Worm (Caenorhabditis elegans) whole organism, midembryonic: Measurements from ENCODE around the gene Y7A5A.13.

ENCODE experiments used
- T22C8.4 ChIP-seq: fragments of 200-800 bp; sonication (Bioruptor generic); IDR thresholded peaks from 2 replicates; pipeline ENCODE4 v1.3.6; 2022; ENCODE audit warnings: missing genetic modification characterization, missing compliant biosample characterization
- cog-1 ChIP-seq: sonication (generic microtip); optimal IDR thresholded peaks from 2 replicates; lab custom pipeline; 2016; ENCODE audit warnings: missing genetic modification characterization, missing compliant biosample characterization
- flt-1 ChIP-seq: fragments of 200-800 bp; sonication (Bioruptor generic); IDR thresholded peaks from 2 replicates; pipeline ENCODE4 v1.3.6; 2022; ENCODE audit warnings: missing genetic modification characterization, missing compliant biosample characterization
- klf-2 ChIP-seq: fragments of 200-800 bp; sonication (Bioruptor generic); conservative IDR thresholded peaks from 2 replicates; pipeline ENCODE4 v1.3.6; 2022; ENCODE audit warnings: missing genetic modification reagents, missing genetic modification characterization, missing compliant biosample characterization
- med-1 ChIP-seq: sonication (generic microtip); optimal IDR thresholded peaks from 2 replicates; lab custom pipeline; 2017; ENCODE audit warnings: missing genetic modification characterization, mild to moderate bottlenecking, missing compliant biosample characterization, antibody characterized with exemption, missing genetic modification reagents; ENCODE audit not compliant: insufficient read depth
- ref-1 ChIP-seq: fragments of 200-800 bp; sonication (Bioruptor generic); conservative IDR thresholded peaks from 2 replicates; pipeline ENCODE4 v1.3.6; 2022; ENCODE audit warnings: missing genetic modification reagents, missing genetic modification characterization, missing compliant biosample characterization
- tab-1 ChIP-seq: fragments of 200-800 bp; sonication (Bioruptor generic); IDR thresholded peaks from 2 replicates; pipeline ENCODE4 v1.3.6; 2022; ENCODE audit warnings: missing genetic modification characterization, missing compliant biosample characterization
- ztf-23 ChIP-seq: fragments of 200-800 bp; sonication (Bioruptor generic); IDR thresholded peaks from 2 replicates; pipeline ENCODE4 v1.3.6; 2022; ENCODE audit warnings: missing genetic modification reagents, missing genetic modification characterization, missing compliant biosample characterization
- ztf-29 ChIP-seq: fragments of 200-800 bp; sonication (Bioruptor generic); IDR thresholded peaks from 2 replicates; pipeline ENCODE4 v1.3.6; 2022; ENCODE audit warnings: missing genetic modification reagents, missing genetic modification characterization, missing compliant biosample characterization

Y7A5A.13 gene

ce11 chrX:15773262-15773908 is at the start of gene Y7A5A.13:
Y7A5A.13 (plus strand) TSS chrX:15773858.
- no peak for TF ChIP-seq T22C8.4 (GFP tag; lab: Robert Waterston, UW)
- no peak for TF ChIP-seq ztf-23
- no peak for TF ChIP-seq ztf-29 (GFP tag; lab: Robert Waterston, UW)
- no peak for TF ChIP-seq klf-2
- no peak for TF ChIP-seq flt-1 (GFP tag; lab: Robert Waterston, UW)
- no peak for TF ChIP-seq med-1 (GFP tag; lab: Kevin White, UChicago)
- no peak for TF ChIP-seq cog-1 (tag; lab: Kevin White, UChicago)
- no peak for TF ChIP-seq tab-1
- TF ChIP-seq ref-1: no peak

ce11 chrX:15724994-15725393 is 48.7 kb upstream of the Y7A5A.13 start:
- TF ChIP-seq flt-1 (GFP tag; lab: Robert Waterston, UW): no peak
- TF ChIP-seq cog-1 (tag; lab: Kevin White, UChicago): no peak
- no peak for TF ChIP-seq T22C8.4 (GFP tag; lab: Robert Waterston, UW)
- no peak for TF ChIP-seq ztf-23
- no peak for TF ChIP-seq med-1 (GFP tag; lab: Kevin White, UChicago)
- TF ChIP-seq ref-1: no peak
- TF ChIP-seq ztf-29 (GFP tag; lab: Robert Waterston, UW): no peak
- no peak for TF ChIP-seq tab-1
- TF ChIP-seq klf-2: no peak

ce11 chrX:15725566-15726173 is 48.0 kb upstream of the Y7A5A.13 start, which contains the start of gene lin-15B:
lin-15B (plus strand) TSS chrX:15726123.
- TF ChIP-seq ztf-29 (GFP tag; lab: Robert Waterston, UW) (no peak), T22C8.4 (GFP tag; lab: Robert Waterston, UW) (0 out of 2 replicates have a peak, but pooled peaks have one; percentile 25)

ce11 chrX:15730342-15730741 is 43.3 kb upstream of the Y7A5A.13 start:
- TF ChIP-seq T22C8.4 (GFP tag; lab: Robert Waterston, UW): no peak
- no peak for TF ChIP-seq cog-1 (tag; lab: Kevin White, UChicago)
- no peak for TF ChIP-seq ztf-23
- no peak for TF ChIP-seq klf-2
- no peak for TF ChIP-seq tab-1
- TF ChIP-seq flt-1 (GFP tag; lab: Robert Waterston, UW): no peak
- no peak for TF ChIP-seq ztf-29 (GFP tag; lab: Robert Waterston, UW)
- no peak for TF ChIP-seq med-1 (GFP tag; lab: Kevin White, UChicago)
- no peak for TF ChIP-seq ref-1

- TF ChIP-seq flt-1 (GFP tag; lab: Robert Waterston, UW) (no peak), ztf-29 (GFP tag; lab: Robert Waterston, UW) (no peak), ztf-23 (no peak), T22C8.4 (GFP tag; lab: Robert Waterston, UW) (no peak), klf-2 (no peak), tab-1 (no peak), ref-1 (no peak), cog-1 (tag; lab: Kevin White, UChicago) (no peak), med-1 (GFP tag; lab: Kevin White, UChicago) (no peak)
Observed at ce11 chrX:15731668-15732067, 42.0 kb upstream of the Y7A5A.13 start, which contains the start of gene lin-15A. lin-15A (plus strand) TSS chrX:15731968.

ce11 chrX:15736419-15736818 is 37.2 kb upstream of the Y7A5A.13 start:
- 0 out of 2 replicates have a peak, but pooled peaks have one; percentile 36 for TF ChIP-seq ztf-23
- no peak for TF ChIP-seq flt-1 (GFP tag; lab: Robert Waterston, UW)
- TF ChIP-seq ref-1: no peak
- no peak for TF ChIP-seq med-1 (GFP tag; lab: Kevin White, UChicago)
- no peak for TF ChIP-seq tab-1
- TF ChIP-seq T22C8.4 (GFP tag; lab: Robert Waterston, UW): peak; percentile 90
- no peak for TF ChIP-seq ztf-29 (GFP tag; lab: Robert Waterston, UW)

- TF ChIP-seq flt-1 (GFP tag; lab: Robert Waterston, UW) (peak; percentile 23; the same call in 1 of the 2 replicates), T22C8.4 (GFP tag; lab: Robert Waterston, UW) (peak; percentile 29; the same call in 1 of the 2 replicates)
Observed at ce11 chrX:15738432-15739003, 35.1 kb upstream of the Y7A5A.13 start.

- TF ChIP-seq ref-1: no peak
- no peak for TF ChIP-seq cog-1 (tag; lab: Kevin White, UChicago)
- no peak for TF ChIP-seq klf-2
- no peak for TF ChIP-seq T22C8.4 (GFP tag; lab: Robert Waterston, UW)
Observed at ce11 chrX:15740526-15740925, 33.1 kb upstream of the Y7A5A.13 start, which contains the start of gene srg-64. srg-64 (minus strand) TSS chrX:15740626.

ce11 chrX:15741852-15742251 is 31.8 kb upstream of the Y7A5A.13 start:
- peak; percentile 95 for TF ChIP-seq ztf-23
- TF ChIP-seq tab-1: peak; percentile 96
- peak; percentile 68 for TF ChIP-seq med-1 (GFP tag; lab: Kevin White, UChicago)
- peak; percentile 96 for TF ChIP-seq flt-1 (GFP tag; lab: Robert Waterston, UW)
- TF ChIP-seq T22C8.4 (GFP tag; lab: Robert Waterston, UW): peak; percentile 91
- TF ChIP-seq klf-2: peak; percentile 92
- peak; percentile 88 for TF ChIP-seq ztf-29 (GFP tag; lab: Robert Waterston, UW)
- peak; percentile 88 for TF ChIP-seq ref-1
- peak; percentile 84 for TF ChIP-seq cog-1 (tag; lab: Kevin White, UChicago)

- TF ChIP-seq ztf-29 (GFP tag; lab: Robert Waterston, UW) (no peak), med-1 (GFP tag; lab: Kevin White, UChicago) (no peak), tab-1 (no peak), flt-1 (GFP tag; lab: Robert Waterston, UW) (no peak)
Observed at ce11 chrX:15742310-15742709, 31.3 kb upstream of the Y7A5A.13 start, which contains the start of gene nhr-255. nhr-255 (plus strand) TSS chrX:15742610.
